Worm (Caenorhabditis elegans) whole organism, young adult: ENCODE measurements around the gene fip-5.

Experiments
- Y53F4B.3 ChIP-seq: fragments of 200-800 bp; sonication (Bioruptor generic); IDR thresholded peaks from 2 replicates; pipeline ENCODE4 v1.3.6; 2022; ENCODE audit warnings: missing genetic modification reagents, missing genetic modification characterization, missing compliant biosample characterization
- fkh-3 ChIP-seq: sonication (generic microtip); optimal IDR thresholded peaks from 2 replicates; lab custom pipeline; 2016; ENCODE audit warnings: mild to moderate bottlenecking, missing genetic modification characterization, missing compliant biosample characterization
- hlh-12 ChIP-seq: sonication (generic microtip); optimal IDR thresholded peaks from 2 replicates; lab custom pipeline; 2016; ENCODE audit warnings: missing genetic modification characterization, missing compliant biosample characterization
- lin-35 ChIP-seq, 3 experiments: fragments of 150-350 bp in 2 of 3; sonication (generic microtip) in 1 of 3; optimal IDR thresholded peaks; 2 replicates each; lab custom pipeline; 2014 to 2018; ENCODE audit warnings: missing biosample characterization in 3 of 3, missing genetic modification characterization in 3 of 3, missing genetic modification reagents in 3 of 3
- nhr-179 ChIP-seq: sonication (generic microtip); optimal IDR thresholded peaks from 2 replicates; lab custom pipeline; 2016; ENCODE audit warnings: mild to moderate bottlenecking, missing genetic modification characterization, missing compliant biosample characterization
- nhr-90 ChIP-seq: sonication (generic microtip); optimal IDR thresholded peaks from 2 replicates; lab custom pipeline; 2016; ENCODE audit warnings: missing genotype, mild to moderate bottlenecking, missing genetic modification characterization, missing compliant biosample characterization
- tlf-1 ChIP-seq: fragments of 200-800 bp; sonication (Bioruptor generic); optimal IDR thresholded peaks from 2 replicates; lab custom pipeline; 2018; ENCODE audit warnings: mild to moderate bottlenecking, missing genetic modification characterization, missing compliant biosample characterization

- no peak for TF ChIP-seq tlf-1 (GFP tag; lab: Kevin White, UChicago)
- TF ChIP-seq nhr-90: no peak
- TF ChIP-seq nhr-179 (tag; lab: Kevin White, UChicago): no peak
- no peak for TF ChIP-seq Y53F4B.3
- no peak for TF ChIP-seq fkh-3 (tag; lab: Kevin White, UChicago)
- TF ChIP-seq hlh-12 (tag; lab: Kevin White, UChicago): no peak
- TF ChIP-seq lin-35 (GFP tag; optimal IDR thresholded peaks at IDR 0.05; lab: Kevin White, UChicago): no peak
Observed at ce11 chrX:10315905-10316304, 13.4 kb downstream of the fip-5 start, which contains the start of gene F41E7.9.
